Worm (Caenorhabditis elegans) whole organism, young adult: ENCODE measurements around the gene pgp-9.

Experiments used
- D2030.7 ChIP-seq: fragments of 200-800 bp; sonication (Bioruptor generic); IDR thresholded peaks from 2 replicates; pipeline ENCODE4 v1.3.6; 2022; ENCODE audit warnings: missing genetic modification reagents, missing genetic modification characterization, missing compliant biosample characterization
- F10E7.11 ChIP-seq: sonication (generic microtip); optimal IDR thresholded peaks from 2 replicates; lab custom pipeline; 2017; ENCODE audit warnings: mild to moderate bottlenecking, missing genetic modification characterization, moderate library complexity, missing compliant biosample characterization
- Y53F4B.3 ChIP-seq: fragments of 200-800 bp; sonication (Bioruptor generic); IDR thresholded peaks from 2 replicates; pipeline ENCODE4 v1.3.6; 2022; ENCODE audit warnings: missing genetic modification reagents, missing genetic modification characterization, missing compliant biosample characterization
- Y67H2A.10 ChIP-seq: fragments of 200-800 bp; sonication (Bioruptor generic); conservative IDR thresholded peaks from 2 replicates; pipeline ENCODE4 v1.3.6; 2022; ENCODE audit warnings: missing genetic modification reagents, missing genetic modification characterization, missing compliant biosample characterization
- Y95B8A.8 ChIP-seq: fragments of 200-800 bp; sonication (Bioruptor generic); IDR thresholded peaks from 2 replicates; pipeline ENCODE4 v1.3.6; 2022; ENCODE audit warnings: missing genetic modification reagents, missing genetic modification characterization, missing compliant biosample characterization
- akir-1 ChIP-seq: fragments of 200-800 bp; sonication (Bioruptor generic); optimal IDR thresholded peaks from 2 replicates; lab custom pipeline; 2018; ENCODE audit warnings: mild to moderate bottlenecking, missing genetic modification characterization, moderate library complexity, missing compliant biosample characterization
- bed-2 ChIP-seq: fragments of 200-800 bp; sonication (Bioruptor generic); IDR thresholded peaks from 2 replicates; pipeline ENCODE4 v1.3.6; 2022; ENCODE audit warnings: missing genetic modification reagents, missing genetic modification characterization, missing compliant biosample characterization
- cebp-1 ChIP-seq, 2 experiments: fragments of 200-800 bp in 1 of 2; sonication (Bioruptor generic) in 1 of 2; sonication (generic microtip) in 1 of 2; IDR thresholded peaks in 1 of 2; optimal IDR thresholded peaks in 1 of 2; 2 replicates each; pipeline versions ENCODE4 v1.3.6 to Lab custom; 2017 to 2022; ENCODE audit warnings: missing compliant biosample characterization in 2 of 2, missing genetic modification characterization in 2 of 2, mild to moderate bottlenecking in 1 of 2, missing genetic modification reagents in 1 of 2, moderate library complexity in 1 of 2
- ceh-100 ChIP-seq: fragments of 200-800 bp; sonication (Bioruptor generic); IDR thresholded peaks from 2 replicates; pipeline ENCODE4 v1.3.6; 2022; ENCODE audit warnings: missing genetic modification reagents, missing genetic modification characterization, missing compliant biosample characterization
- ceh-79 ChIP-seq: sonication (generic microtip); optimal IDR thresholded peaks from 2 replicates; lab custom pipeline; 2017; ENCODE audit warnings: mild to moderate bottlenecking, missing genetic modification characterization, missing compliant biosample characterization
- hlh-12 ChIP-seq: sonication (generic microtip); optimal IDR thresholded peaks from 2 replicates; lab custom pipeline; 2016; ENCODE audit warnings: missing genetic modification characterization, missing compliant biosample characterization
- hsf-1 ChIP-seq: fragments of 200-800 bp; sonication (Bioruptor generic); IDR thresholded peaks from 2 replicates; pipeline ENCODE4 v1.3.6; 2022; ENCODE audit warnings: missing genetic modification reagents, missing genetic modification characterization, missing compliant biosample characterization
- let-607 ChIP-seq, 2 experiments: fragments of 200-800 bp in 1 of 2; sonication (Bioruptor generic) in 1 of 2; sonication (generic microtip) in 1 of 2; optimal IDR thresholded peaks; 2 replicates each; lab custom pipeline; 2016 to 2018; ENCODE audit warnings: mild to moderate bottlenecking in 2 of 2, missing compliant biosample characterization in 2 of 2, missing genetic modification characterization in 2 of 2, moderate library complexity in 2 of 2, missing genotype in 1 of 2
- lin-54 ChIP-seq: fragments of 200-800 bp; sonication (Bioruptor generic); optimal IDR thresholded peaks from 2 replicates; lab custom pipeline; 2018; ENCODE audit warnings: mild to moderate bottlenecking, missing genetic modification characterization, missing compliant biosample characterization
- lir-1 ChIP-seq: fragments of 200-800 bp; sonication (Bioruptor generic); conservative IDR thresholded peaks from 2 replicates; pipeline ENCODE4 v1.3.6; 2022; ENCODE audit warnings: missing genetic modification reagents, missing genetic modification characterization, missing compliant biosample characterization
- lsy-27 ChIP-seq: sonication (generic microtip); optimal IDR thresholded peaks from 2 replicates; lab custom pipeline; 2017; ENCODE audit warnings: missing genetic modification characterization, mild to moderate bottlenecking, missing compliant biosample characterization, antibody characterized with exemption, missing genotype, borderline replicate concordance; ENCODE audit not compliant: insufficient read depth
- madf-6 ChIP-seq: fragments of 200-800 bp; sonication (Bioruptor generic); IDR thresholded peaks from 2 replicates; pipeline ENCODE4 v1.3.6; 2022; ENCODE audit warnings: missing genetic modification reagents, missing genetic modification characterization, missing compliant biosample characterization
- nhr-120 ChIP-seq: fragments of 200-800 bp; sonication (Bioruptor generic); IDR thresholded peaks from 2 replicates; pipeline ENCODE4 v1.3.6; 2022; ENCODE audit warnings: missing genetic modification characterization, missing compliant biosample characterization
- nhr-27 ChIP-seq: fragments of 200-800 bp; sonication (Bioruptor generic); optimal IDR thresholded peaks from 2 replicates; lab custom pipeline; 2018; ENCODE audit warnings: mild to moderate bottlenecking, missing genetic modification characterization, moderate library complexity, missing compliant biosample characterization
- nhr-80 ChIP-seq: sonication (generic microtip); optimal IDR thresholded peaks from 2 replicates; lab custom pipeline; 2016; ENCODE audit warnings: missing genetic modification characterization, missing compliant biosample characterization
- pha-4 ChIP-seq: fragments of 150-350 bp; sonication (generic microtip); optimal IDR thresholded peaks from 2 replicates; lab custom pipeline; 2014; ENCODE audit warnings: missing biosample characterization, missing genetic modification reagents, missing genetic modification characterization
- rec-8 ChIP-seq, 2 experiments: sonication (generic microtip); optimal IDR thresholded peaks; 2 replicates each; lab custom pipeline; 2016; ENCODE audit warnings: mild to moderate bottlenecking in 2 of 2, missing genetic modification characterization in 2 of 2, missing genetic modification reagents in 2 of 2, missing genotype in 2 of 2, missing biosample characterization in 1 of 2, missing compliant biosample characterization in 1 of 2, moderate library complexity in 1 of 2
- rpc-1 ChIP-seq, 2 experiments: fragments of 150-350 bp in 1 of 2; sonication (generic microtip) in 1 of 2; optimal IDR thresholded peaks; 2 replicates each; lab custom pipeline; 2014 to 2018; ENCODE audit warnings: missing biosample characterization in 1 of 2, missing genetic modification characterization in 1 of 2, missing genetic modification reagents in 1 of 2, missing genotype in 1 of 2
- sdz-38 ChIP-seq: sonication (generic microtip); optimal IDR thresholded peaks from 2 replicates; lab custom pipeline; 2016; ENCODE audit warnings: missing genotype, missing genetic modification characterization, missing compliant biosample characterization
- sea-2 ChIP-seq: fragments of 200-800 bp; sonication (Bioruptor generic); IDR thresholded peaks from 2 replicates; pipeline ENCODE4 v1.3.6; 2022; ENCODE audit warnings: missing genetic modification characterization, missing compliant biosample characterization
- snpc-4 ChIP-seq, 5 experiments: fragments of 150-350 bp in 1 of 5; sonication (generic microtip) in 4 of 5; optimal IDR thresholded peaks; 2 replicates each; lab custom pipeline; 2014 to 2018; ENCODE audit warnings: missing genetic modification characterization in 5 of 5, missing biosample characterization in 3 of 5, antibody characterized with exemption in 2 of 5, mild to moderate bottlenecking in 2 of 5, missing compliant biosample characterization in 2 of 5, missing genotype in 2 of 5, moderate library complexity in 2 of 5, missing genetic modification reagents in 1 of 5
- sptf-2 ChIP-seq: fragments of 200-800 bp; sonication (Bioruptor generic); optimal IDR thresholded peaks from 2 replicates; lab custom pipeline; 2018; ENCODE audit warnings: mild to moderate bottlenecking, missing genetic modification characterization, missing compliant biosample characterization
- zfh-2 ChIP-seq: fragments of 200-800 bp; sonication (Bioruptor generic); conservative IDR thresholded peaks from 2 replicates; pipeline ENCODE4 v1.3.6; 2022; ENCODE audit warnings: missing genetic modification reagents, missing genetic modification characterization, missing compliant biosample characterization
- ztf-18 ChIP-seq: sonication (generic microtip); optimal IDR thresholded peaks from 2 replicates; lab custom pipeline; 2016; ENCODE audit warnings: missing genotype, mild to moderate bottlenecking, missing genetic modification characterization, missing compliant biosample characterization
- ztf-3 ChIP-seq: fragments of 200-800 bp; sonication (Bioruptor generic); optimal IDR thresholded peaks from 2 replicates; lab custom pipeline; 2018; ENCODE audit warnings: mild to moderate bottlenecking, missing genetic modification characterization, missing compliant biosample characterization
- ztf-6 ChIP-seq: fragments of 200-800 bp; sonication (Bioruptor generic); IDR thresholded peaks from 2 replicates; pipeline ENCODE4 v1.3.6; 2022; ENCODE audit warnings: missing genetic modification reagents, missing genetic modification characterization, missing compliant biosample characterization

Gene pgp-9

ce11 chrV:17712349-17712748 lies 43.3 kb upstream of the pgp-9 start:
- TF ChIP-seq cebp-1 (GFP tag; IDR thresholded peaks at IDR 0.05; lab: Robert Waterston, UW) (no peak), cebp-1 (tag; optimal IDR thresholded peaks at IDR 0.05; lab: Kevin White, UChicago) (no peak), snpc-4 (GFP tag; optimal IDR thresholded peaks at IDR 0.05; lab: Kevin White, UChicago) (no peak), snpc-4 (tag; optimal IDR thresholded peaks at IDR 0.05; lab: Kevin White, UChicago) (no peak), sdz-38 (no peak), zfh-2 (GFP tag; lab: Robert Waterston, UW) (peak; percentile 68), lsy-27 (tag; lab: Kevin White, UChicago) (no peak), ztf-3 (GFP tag; lab: Kevin White, UChicago) (no peak), let-607 (tag; optimal IDR thresholded peaks at IDR 0.05; lab: Kevin White, UChicago) (no peak), nhr-120 (GFP tag; lab: Robert Waterston, UW) (0 out of 2 replicates have a peak, but pooled peaks have one; percentile 44), pha-4 (tag; lab: Kevin White, UChicago) (no peak), ztf-18 (tag; lab: Kevin White, UChicago) (no peak), ceh-79 (tag; lab: Kevin White, UChicago) (no peak), Y95B8A.8 (GFP tag; lab: Robert Waterston, UW) (no peak), rpc-1 (optimal IDR thresholded peaks at IDR 0.05; lab: Kevin White, UChicago) (no peak), rpc-1 (tag; optimal IDR thresholded peaks at IDR 0.05; lab: Kevin White, UChicago) (no peak), ztf-6 (GFP tag; lab: Robert Waterston, UW) (no peak)

ce11 chrV:17714330-17714729 lies 41.4 kb upstream of the pgp-9 start, which contains the start of gene twk-33:
twk-33 (minus strand) TSS chrV:17714377.
- no peak for TF ChIP-seq akir-1 (GFP tag; lab: Kevin White, UChicago)
- peak; percentile 76 for TF ChIP-seq nhr-80 (tag; lab: Kevin White, UChicago)

ce11 chrV:17718647-17719046 lies 37.0 kb upstream of the pgp-9 start, which contains the start of gene str-77:
str-77 (plus strand) TSS chrV:17718947.
- no peak for TF ChIP-seq nhr-27 (tag; lab: Kevin White, UChicago)
- no peak for TF ChIP-seq zfh-2 (GFP tag; lab: Robert Waterston, UW)
- no peak for TF ChIP-seq sptf-2 (GFP tag; lab: Kevin White, UChicago)
- no peak for TF ChIP-seq madf-6 (GFP tag; lab: Robert Waterston, UW)
- no peak for TF ChIP-seq D2030.7 (GFP tag; lab: Robert Waterston, UW)
- TF ChIP-seq Y53F4B.3: no peak
- no peak for TF ChIP-seq Y67H2A.10 (GFP tag; lab: Robert Waterston, UW)
- TF ChIP-seq ceh-100 (GFP tag; lab: Robert Waterston, UW): no peak
- no peak for TF ChIP-seq lir-1 (GFP tag; lab: Robert Waterston, UW)
- no peak for TF ChIP-seq F10E7.11 (tag; lab: Kevin White, UChicago)
- TF ChIP-seq hsf-1 (GFP tag; lab: Robert Waterston, UW): no peak
- no peak for TF ChIP-seq lin-54 (GFP tag; lab: Kevin White, UChicago)
- no peak for TF ChIP-seq rec-8 (tag; optimal IDR thresholded peaks at IDR 0.05; lab: Kevin White, UChicago)
- no peak for TF ChIP-seq hlh-12 (tag; lab: Kevin White, UChicago)
- TF ChIP-seq cebp-1 (GFP tag; IDR thresholded peaks at IDR 0.05; lab: Robert Waterston, UW): no peak
- TF ChIP-seq cebp-1 (tag; optimal IDR thresholded peaks at IDR 0.05; lab: Kevin White, UChicago): no peak
- no peak for TF ChIP-seq sea-2
- TF ChIP-seq bed-2 (GFP tag; lab: Robert Waterston, UW): no peak
- TF ChIP-seq lsy-27 (tag; lab: Kevin White, UChicago): no peak
